Worm (Caenorhabditis elegans): ENCODE results near the gene F41D9.2.
A peak's percentile ranks its signal among the peaks of the same experiment; 100 is the strongest.

The F41D9.2 gene

DNA sequence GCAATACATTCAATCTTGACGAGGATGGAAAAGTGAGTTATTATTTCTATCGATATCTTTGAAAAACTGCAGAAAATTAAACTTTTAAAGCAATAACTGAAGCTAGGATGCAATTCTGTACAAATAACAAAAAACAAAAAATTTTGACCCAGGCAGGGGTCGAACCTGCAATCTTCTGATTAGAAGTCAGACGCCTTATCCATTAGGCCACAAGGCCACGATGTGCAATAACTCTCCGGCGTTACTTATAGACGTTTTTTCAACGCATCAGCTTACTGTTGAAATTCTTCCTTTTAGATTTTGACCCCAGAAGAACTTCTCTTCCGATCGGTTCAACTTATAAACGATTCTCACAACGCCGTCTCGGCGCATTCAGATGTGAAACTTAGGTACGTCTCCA is 3.1 kb downstream of the F41D9.2 start:
- no peak for TF ChIP-seq ham-2 (GFP tag; optimal IDR thresholded peaks at IDR 0.05)
- no peak for TF ChIP-seq blmp-1 (tag; optimal IDR thresholded peaks at IDR 0.05)
- no peak for TF ChIP-seq mep-1 (tag; optimal IDR thresholded peaks at IDR 0.05)
- TF ChIP-seq nhr-28 (tag; optimal IDR thresholded peaks at IDR 0.05), result no peak
- TF ChIP-seq drap-1 (GFP tag; optimal IDR thresholded peaks at IDR 0.05), result no peak
- no peak for TF ChIP-seq nhr-2 (tag; optimal IDR thresholded peaks at IDR 0.05)
- no peak for TF ChIP-seq ztf-11 (tag; optimal IDR thresholded peaks at IDR 0.05)
- TF ChIP-seq hlh-1 (tag; optimal IDR thresholded peaks at IDR 0.05), result no peak
- no peak for TF ChIP-seq M03D4.4 (tag; optimal IDR thresholded peaks at IDR 0.05)
- TF ChIP-seq pha-4 (tag; optimal IDR thresholded peaks at IDR 0.05), result no peak
- no peak for TF ChIP-seq lsy-2 (tag; optimal IDR thresholded peaks at IDR 0.05)
- TF ChIP-seq zip-8 (tag; optimal IDR thresholded peaks at IDR 0.05), result no peak
- no peak for TF ChIP-seq sptf-1 (tag; optimal IDR thresholded peaks at IDR 0.05)
- no peak for TF ChIP-seq unc-62 (GFP tag; optimal IDR thresholded peaks at IDR 0.05)
- no peak for TF ChIP-seq mls-2 (tag; optimal IDR thresholded peaks at IDR 0.05)
- TF ChIP-seq lin-32 (GFP tag; optimal IDR thresholded peaks at IDR 0.05), result no peak

DNA sequence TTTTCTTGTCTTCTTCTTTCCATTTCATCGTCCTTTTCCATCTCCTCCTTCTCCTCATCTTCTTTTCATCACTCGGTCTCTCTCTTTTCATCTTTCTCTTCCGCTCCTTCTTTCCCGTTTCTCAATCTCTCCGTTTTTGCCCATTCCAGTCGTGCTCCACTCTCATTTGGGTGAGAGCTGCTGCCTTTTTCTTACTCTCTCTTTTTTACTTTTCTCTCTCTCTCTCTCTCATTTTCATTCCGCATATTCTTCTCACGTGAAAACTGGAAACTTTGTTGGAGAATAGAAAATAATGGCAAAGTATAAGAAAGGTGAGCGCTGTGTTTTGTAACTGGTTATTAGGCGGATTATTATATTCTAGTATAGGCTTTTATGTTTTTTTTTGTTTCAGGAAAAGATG is 6.4 kb downstream of the F41D9.2 start, which contains the start of gene tbc-18:
TSS of gene tbc-18 (plus strand) at position 246 of the 400 bp plus-strand sequence.
- TF ChIP-seq ces-1 (GFP tag; optimal IDR thresholded peaks at IDR 0.05), result peak; percentile 68
- no peak for TF ChIP-seq sem-2 (GFP tag; optimal IDR thresholded peaks at IDR 0.05)

DNA sequence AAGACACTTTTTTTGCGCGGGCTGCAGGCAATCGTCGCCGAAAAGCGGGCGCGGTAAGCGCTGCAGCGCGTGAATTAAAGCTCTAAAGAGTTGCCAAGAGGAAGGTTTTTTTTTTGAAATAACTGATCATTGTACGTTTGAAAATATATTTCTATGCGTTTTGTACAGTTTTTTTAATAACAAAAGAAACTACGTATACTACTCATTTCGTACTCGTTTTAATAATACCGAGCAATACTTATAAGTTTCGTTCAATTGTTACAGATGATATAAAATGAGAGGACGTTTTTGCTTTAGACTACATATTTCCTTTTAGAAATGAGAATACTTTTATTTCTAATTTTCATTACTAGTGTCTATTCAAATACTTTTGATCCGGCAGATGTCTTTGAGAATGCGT is 12.8 kb downstream of the F41D9.2 start, which contains the start of gene nep-15:
TSS of gene nep-15 (plus strand) at position 301 of the 400 bp plus-strand sequence.
- TF ChIP-seq drap-1 (GFP tag; optimal IDR thresholded peaks at IDR 0.05), result no peak

ce11 chrX:8368210-8368609 is 16.5 kb downstream of the F41D9.2 start:
- TF ChIP-seq lin-13 (tag; optimal IDR thresholded peaks at IDR 0.05), result peak; percentile 82
- TF ChIP-seq elt-1 (tag; optimal IDR thresholded peaks at IDR 0.05; ENCODE audit: borderline replicate concordance, insufficient read depth), result no peak
- no peak for TF ChIP-seq mls-2 (tag; optimal IDR thresholded peaks at IDR 0.05)
- no peak for TF ChIP-seq unc-120 (tag; optimal IDR thresholded peaks at IDR 0.05; ENCODE audit: poor library complexity, severe bottlenecking)
- TF ChIP-seq pha-4 (tag; optimal IDR thresholded peaks at IDR 0.05), result peak; percentile 69
- peak; percentile 56 for TF ChIP-seq lsy-2 (tag; optimal IDR thresholded peaks at IDR 0.05)
- TF ChIP-seq ham-2 (GFP tag; optimal IDR thresholded peaks at IDR 0.05), result no peak
- no peak for TF ChIP-seq nhr-237 (tag; optimal IDR thresholded peaks at IDR 0.05)
- no peak for TF ChIP-seq ceh-43 (GFP tag; optimal IDR thresholded peaks at IDR 0.05)
- peak; percentile 51 for TF ChIP-seq cnd-1 (tag; optimal IDR thresholded peaks at IDR 0.05)
- TF ChIP-seq mep-1 (tag; optimal IDR thresholded peaks at IDR 0.05), result peak; percentile 89
- TF ChIP-seq ces-1 (GFP tag; optimal IDR thresholded peaks at IDR 0.05), result peak; percentile 8
- TF ChIP-seq hlh-1 (tag; optimal IDR thresholded peaks at IDR 0.05), result peak; percentile 11
- peak; percentile 62 for TF ChIP-seq sptf-1 (tag; optimal IDR thresholded peaks at IDR 0.05)
- peak; percentile 22 for TF ChIP-seq drap-1 (GFP tag; optimal IDR thresholded peaks at IDR 0.05)
- TF ChIP-seq sem-2 (GFP tag; optimal IDR thresholded peaks at IDR 0.05), result no peak
- peak; percentile 37 for TF ChIP-seq M03D4.4 (tag; optimal IDR thresholded peaks at IDR 0.05)
- peak; percentile 44 for TF ChIP-seq ztf-11 (tag; optimal IDR thresholded peaks at IDR 0.05)
- no peak for TF ChIP-seq unc-39 (tag; optimal IDR thresholded peaks at IDR 0.05)
- no peak for TF ChIP-seq tbx-8 (GFP tag; optimal IDR thresholded peaks at IDR 0.05)
- TF ChIP-seq nhr-28 (tag; optimal IDR thresholded peaks at IDR 0.05), result no peak

DNA sequence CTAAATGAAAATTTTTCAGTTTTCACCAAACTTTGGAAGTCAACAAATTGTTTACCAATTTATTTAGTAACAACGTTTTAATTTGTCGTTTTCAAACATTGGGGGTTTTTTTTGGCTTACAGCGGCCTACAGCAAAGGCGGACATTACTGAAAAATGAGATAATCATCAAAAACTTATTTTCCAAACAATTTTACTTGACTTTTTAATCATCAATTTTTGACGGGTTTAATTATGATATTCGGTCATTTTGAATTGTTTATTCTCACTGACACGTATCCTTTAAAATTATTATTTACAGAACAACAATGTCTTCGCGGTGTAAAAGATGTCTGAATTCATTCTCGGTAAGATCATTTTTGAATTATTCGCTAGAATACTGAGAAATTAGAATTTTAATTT is 17.2 kb downstream of the F41D9.2 start, which contains the start of gene F40B5.2:
TSS of gene F40B5.2 (plus strand) at position 301 of the 400 bp plus-strand sequence.
- TF ChIP-seq unc-62 (GFP tag; optimal IDR thresholded peaks at IDR 0.05) (no peak), unc-120 (tag; optimal IDR thresholded peaks at IDR 0.05; ENCODE audit: poor library complexity, severe bottlenecking) (no peak), elt-1 (tag; optimal IDR thresholded peaks at IDR 0.05; ENCODE audit: borderline replicate concordance, insufficient read depth) (no peak), mab-5 (tag; optimal IDR thresholded peaks at IDR 0.05) (no peak), tbx-8 (GFP tag; optimal IDR thresholded peaks at IDR 0.05) (no peak), ceh-43 (GFP tag; optimal IDR thresholded peaks at IDR 0.05) (no peak), mep-1 (tag; optimal IDR thresholded peaks at IDR 0.05) (no peak), nhr-76 (tag; optimal IDR thresholded peaks at IDR 0.05) (no peak), lin-13 (tag; optimal IDR thresholded peaks at IDR 0.05) (no peak), blmp-1 (tag; optimal IDR thresholded peaks at IDR 0.05) (no peak), M03D4.4 (tag; optimal IDR thresholded peaks at IDR 0.05) (no peak)

ce11 chrX:8362379-8362778 is 22.4 kb downstream of the F41D9.2 start:
- TF ChIP-seq mep-1 (tag; optimal IDR thresholded peaks at IDR 0.05) (no peak), ceh-39 (tag; optimal IDR thresholded peaks at IDR 0.05) (no peak), elt-1 (tag; optimal IDR thresholded peaks at IDR 0.05; ENCODE audit: borderline replicate concordance, insufficient read depth) (no peak), sptf-1 (tag; optimal IDR thresholded peaks at IDR 0.05) (no peak), cnd-1 (tag; optimal IDR thresholded peaks at IDR 0.05) (no peak), nhr-2 (tag; optimal IDR thresholded peaks at IDR 0.05) (no peak), mls-2 (tag; optimal IDR thresholded peaks at IDR 0.05) (no peak), unc-39 (tag; optimal IDR thresholded peaks at IDR 0.05) (no peak), nhr-76 (tag; optimal IDR thresholded peaks at IDR 0.05) (no peak), snpc-4 (tag; optimal IDR thresholded peaks at IDR 0.05) (no peak), bed-3 (GFP tag; optimal IDR thresholded peaks at IDR 0.05) (no peak), pha-4 (tag; optimal IDR thresholded peaks at IDR 0.05) (no peak), unc-62 (GFP tag; optimal IDR thresholded peaks at IDR 0.05) (no peak), flh-1 (GFP tag; optimal IDR thresholded peaks at IDR 0.05) (no peak), nhr-28 (tag; optimal IDR thresholded peaks at IDR 0.05) (no peak), tbx-8 (GFP tag; optimal IDR thresholded peaks at IDR 0.05) (no peak), blmp-1 (tag; optimal IDR thresholded peaks at IDR 0.05) (no peak), lsy-2 (tag; optimal IDR thresholded peaks at IDR 0.05) (no peak), nhr-237 (tag; optimal IDR thresholded peaks at IDR 0.05) (no peak), mab-5 (tag; optimal IDR thresholded peaks at IDR 0.05) (no peak)
